Worm (Caenorhabditis elegans) whole organism, L2 larva: ENCODE results near the gene mfsd-10.

Experiments
- R02D3.7 ChIP-seq: fragments of 150-350 bp; optimal IDR thresholded peaks from 2 replicates; lab custom pipeline; 2014; ENCODE audit warnings: missing biosample characterization, missing genetic modification characterization
- blmp-1 ChIP-seq: sonication (generic microtip); optimal IDR thresholded peaks from 2 replicates; lab custom pipeline; 2017; ENCODE audit warnings: missing genetic modification characterization, mild to moderate bottlenecking, missing compliant biosample characterization, antibody characterized with exemption, moderate library complexity; ENCODE audit not compliant: insufficient read depth
- egl-27 ChIP-seq: sonication (generic microtip); optimal IDR thresholded peaks from 3 replicates; lab custom pipeline; 2017; ENCODE audit warnings: missing biosample characterization, missing genetic modification reagents, missing genetic modification characterization
- fos-1 ChIP-seq: fragments of 150-350 bp; optimal IDR thresholded peaks from 2 replicates; lab custom pipeline; 2014; ENCODE audit warnings: missing biosample characterization, missing genetic modification characterization
- lin-13 ChIP-seq: fragments of 150-350 bp; optimal IDR thresholded peaks from 2 replicates; lab custom pipeline; 2014; ENCODE audit warnings: missing biosample characterization, missing genetic modification reagents, missing genetic modification characterization
- lin-39 ChIP-seq: fragments of 150-350 bp; optimal IDR thresholded peaks from 2 replicates; lab custom pipeline; 2014; ENCODE audit warnings: missing biosample characterization, missing genetic modification reagents, missing genetic modification characterization
- mdl-1 ChIP-seq, 2 experiments: fragments of 150-350 bp in 1 of 2; sonication (generic microtip) in 1 of 2; optimal IDR thresholded peaks; 2 replicates each; lab custom pipeline; 2017; ENCODE audit warnings: missing biosample characterization in 2 of 2, missing genetic modification characterization in 2 of 2
- nhr-11 ChIP-seq: fragments of 150-350 bp; optimal IDR thresholded peaks from 2 replicates; lab custom pipeline; 2014; ENCODE audit warnings: missing biosample characterization, missing genetic modification characterization
- nhr-129 ChIP-seq: fragments of 150-350 bp; optimal IDR thresholded peaks from 2 replicates; lab custom pipeline; 2014; ENCODE audit warnings: missing biosample characterization, missing genetic modification characterization
- nhr-25 ChIP-seq: fragments of 150-350 bp; sonication (generic microtip); optimal IDR thresholded peaks from 3 replicates; lab custom pipeline; 2014; ENCODE audit warnings: missing biosample characterization, missing genetic modification characterization
- nhr-6 ChIP-seq: fragments of 150-350 bp; optimal IDR thresholded peaks from 2 replicates; lab custom pipeline; 2014; ENCODE audit warnings: missing biosample characterization, missing genetic modification characterization
- unc-39 ChIP-seq: fragments of 150-350 bp; optimal IDR thresholded peaks from 2 replicates; lab custom pipeline; 2014; ENCODE audit warnings: missing biosample characterization, missing genetic modification characterization
- unc-62 ChIP-seq: fragments of 150-350 bp; optimal IDR thresholded peaks from 2 replicates; lab custom pipeline; 2014; ENCODE audit warnings: missing biosample characterization, missing genetic modification reagents, missing genetic modification characterization

ce11 chrX:17374534-17374933, 6.1 kb upstream of the mfsd-10 start, which contains the start of gene F10D7.3:
- TF ChIP-seq nhr-6 (tag; lab: Kevin White, UChicago) (no peak), egl-27 (tag; lab: Kevin White, UChicago) (no peak), mdl-1 (tag; optimal IDR thresholded peaks at IDR 0.05; lab: Kevin White, UChicago) (no peak), blmp-1 (tag; lab: Kevin White, UChicago) (no peak), lin-39 (no peak), nhr-11 (no peak), nhr-129 (no peak), nhr-25 (tag; lab: Kevin White, UChicago) (no peak), fos-1 (tag; lab: Kevin White, UChicago) (no peak), lin-13 (no peak), unc-62 (GFP tag; lab: Kevin White, UChicago) (no peak), R02D3.7 (no peak), unc-39 (tag; lab: Kevin White, UChicago) (no peak)
